Worm (Caenorhabditis elegans) whole organism, young adult: ENCODE data around the gene osgn-1.
A peak's percentile ranks its signal among the peaks of the same experiment; 100 is the strongest.

Experiments used
- F22D6.2 ChIP-seq: sonication (generic microtip); optimal IDR thresholded peaks from 2 replicates; lab custom pipeline; 2016; ENCODE audit warnings: mild to moderate bottlenecking, missing genetic modification characterization, missing compliant biosample characterization
- F23B12.7 ChIP-seq: sonication (generic microtip); optimal IDR thresholded peaks from 2 replicates; lab custom pipeline; 2017; ENCODE audit warnings: missing genetic modification characterization, mild to moderate bottlenecking, missing compliant biosample characterization, antibody characterized with exemption, moderate library complexity; ENCODE audit not compliant: insufficient read depth
- F33H1.4 ChIP-seq: fragments of 200-800 bp; sonication (Bioruptor generic); IDR thresholded peaks from 2 replicates; pipeline ENCODE4 v1.3.6; 2022; ENCODE audit warnings: missing genetic modification reagents, missing genetic modification characterization, missing compliant biosample characterization
- F52B5.7 ChIP-seq: sonication (generic microtip); optimal IDR thresholded peaks from 2 replicates; lab custom pipeline; 2016; ENCODE audit warnings: mild to moderate bottlenecking, missing genetic modification characterization, missing compliant biosample characterization
- F57C9.4 ChIP-seq: sonication (generic microtip); optimal IDR thresholded peaks from 2 replicates; lab custom pipeline; 2017; ENCODE audit warnings: mild to moderate bottlenecking, missing genetic modification characterization, missing compliant biosample characterization
- T07F8.4 ChIP-seq: sonication (generic microtip); optimal IDR thresholded peaks from 2 replicates; lab custom pipeline; 2016; ENCODE audit warnings: mild to moderate bottlenecking, missing genetic modification characterization, moderate library complexity, missing compliant biosample characterization
- T26A5.8 ChIP-seq: sonication (generic microtip); optimal IDR thresholded peaks from 2 replicates; lab custom pipeline; 2016; ENCODE audit warnings: missing genetic modification characterization, missing compliant biosample characterization
- Y56A3A.18 ChIP-seq: fragments of 200-800 bp; sonication (Bioruptor generic); IDR thresholded peaks from 2 replicates; pipeline ENCODE4 v1.3.6; 2022; ENCODE audit warnings: missing genetic modification reagents, missing genetic modification characterization, missing compliant biosample characterization
- Y95B8A.8 ChIP-seq: fragments of 200-800 bp; sonication (Bioruptor generic); IDR thresholded peaks from 2 replicates; pipeline ENCODE4 v1.3.6; 2022; ENCODE audit warnings: missing genetic modification reagents, missing genetic modification characterization, missing compliant biosample characterization
- ama-1 ChIP-seq, 3 experiments: fragments of 150-350 bp in 1 of 3; sonication (generic microtip) in 2 of 3; optimal IDR thresholded peaks; 2 replicates each; lab custom pipeline; 2014 to 2018; ENCODE audit warnings: missing biosample characterization in 2 of 3, missing genetic modification characterization in 2 of 3, missing genetic modification reagents in 2 of 3
- aptf-2 ChIP-seq: fragments of 200-800 bp; sonication (Bioruptor generic); conservative IDR thresholded peaks from 2 replicates; pipeline ENCODE4 v1.3.6; 2022; ENCODE audit warnings: missing genetic modification reagents, missing genetic modification characterization, missing compliant biosample characterization
- atf-7 ChIP-seq: sonication (generic microtip); optimal IDR thresholded peaks from 2 replicates; lab custom pipeline; 2017; ENCODE audit warnings: mild to moderate bottlenecking, missing genetic modification characterization, missing compliant biosample characterization
- athp-1 ChIP-seq: sonication (generic microtip); optimal IDR thresholded peaks from 2 replicates; lab custom pipeline; 2017; ENCODE audit warnings: mild to moderate bottlenecking, missing genetic modification characterization, missing compliant biosample characterization
- attf-3 ChIP-seq: fragments of 200-800 bp; sonication (Bioruptor generic); conservative IDR thresholded peaks from 2 replicates; pipeline ENCODE4 v1.3.6; 2022; ENCODE audit warnings: missing genetic modification reagents, missing genetic modification characterization, missing compliant biosample characterization
- bed-2 ChIP-seq: fragments of 200-800 bp; sonication (Bioruptor generic); IDR thresholded peaks from 2 replicates; pipeline ENCODE4 v1.3.6; 2022; ENCODE audit warnings: missing genetic modification reagents, missing genetic modification characterization, missing compliant biosample characterization
- ceh-100 ChIP-seq: fragments of 200-800 bp; sonication (Bioruptor generic); IDR thresholded peaks from 2 replicates; pipeline ENCODE4 v1.3.6; 2022; ENCODE audit warnings: missing genetic modification reagents, missing genetic modification characterization, missing compliant biosample characterization
- ceh-91 ChIP-seq: fragments of 200-800 bp; sonication (Bioruptor generic); IDR thresholded peaks from 2 replicates; pipeline ENCODE4 v1.3.6; 2022; ENCODE audit warnings: missing genetic modification reagents, missing genetic modification characterization, missing compliant biosample characterization
- chd-7 ChIP-seq: sonication (generic microtip); optimal IDR thresholded peaks from 2 replicates; lab custom pipeline; 2016; ENCODE audit warnings: mild to moderate bottlenecking, missing genetic modification characterization, moderate library complexity, missing compliant biosample characterization
- dpff-1 ChIP-seq: sonication (generic microtip); optimal IDR thresholded peaks from 2 replicates; lab custom pipeline; 2017; ENCODE audit warnings: mild to moderate bottlenecking, missing genetic modification characterization, missing compliant biosample characterization
- egrh-3 ChIP-seq: fragments of 200-800 bp; sonication (Bioruptor generic); IDR thresholded peaks from 2 replicates; pipeline ENCODE4 v1.3.6; 2022; ENCODE audit warnings: missing genetic modification reagents, missing genetic modification characterization, missing compliant biosample characterization
- fkh-3 ChIP-seq: sonication (generic microtip); optimal IDR thresholded peaks from 2 replicates; lab custom pipeline; 2016; ENCODE audit warnings: mild to moderate bottlenecking, missing genetic modification characterization, missing compliant biosample characterization
- hlh-26 ChIP-seq: fragments of 200-800 bp; sonication (Bioruptor generic); conservative IDR thresholded peaks from 2 replicates; pipeline ENCODE4 v1.3.6; 2022; ENCODE audit warnings: missing genetic modification reagents, missing genetic modification characterization, missing compliant biosample characterization
- hmg-1.2 ChIP-seq: fragments of 200-800 bp; sonication (Bioruptor generic); IDR thresholded peaks from 2 replicates; pipeline ENCODE4 v1.3.6; 2022; ENCODE audit warnings: missing genetic modification reagents, missing genetic modification characterization, missing compliant biosample characterization
- hmg-20 ChIP-seq: fragments of 200-800 bp; sonication (Bioruptor generic); IDR thresholded peaks from 2 replicates; pipeline ENCODE4 v1.3.6; 2022; ENCODE audit warnings: missing genetic modification reagents, missing genetic modification characterization, missing compliant biosample characterization
- hrde-1 ChIP-seq: sonication (generic microtip); optimal IDR thresholded peaks from 2 replicates; lab custom pipeline; 2016; ENCODE audit warnings: missing genetic modification characterization, mild to moderate bottlenecking, missing compliant biosample characterization, moderate library complexity, missing genotype, missing genetic modification reagents, borderline replicate concordance
- let-607 ChIP-seq, 2 experiments: fragments of 200-800 bp in 1 of 2; sonication (Bioruptor generic) in 1 of 2; sonication (generic microtip) in 1 of 2; optimal IDR thresholded peaks; 2 replicates each; lab custom pipeline; 2016 to 2018; ENCODE audit warnings: mild to moderate bottlenecking in 2 of 2, missing compliant biosample characterization in 2 of 2, missing genetic modification characterization in 2 of 2, moderate library complexity in 2 of 2, missing genotype in 1 of 2
- lir-1 ChIP-seq: fragments of 200-800 bp; sonication (Bioruptor generic); conservative IDR thresholded peaks from 2 replicates; pipeline ENCODE4 v1.3.6; 2022; ENCODE audit warnings: missing genetic modification reagents, missing genetic modification characterization, missing compliant biosample characterization
- lsy-27 ChIP-seq: sonication (generic microtip); optimal IDR thresholded peaks from 2 replicates; lab custom pipeline; 2017; ENCODE audit warnings: missing genetic modification characterization, mild to moderate bottlenecking, missing compliant biosample characterization, antibody characterized with exemption, missing genotype, borderline replicate concordance; ENCODE audit not compliant: insufficient read depth
- madf-8 ChIP-seq: fragments of 200-800 bp; sonication (Bioruptor generic); conservative IDR thresholded peaks from 2 replicates; pipeline ENCODE4 v1.3.6; 2022; ENCODE audit warnings: missing genetic modification reagents, missing genetic modification characterization, missing compliant biosample characterization
- mxl-1 ChIP-seq: sonication (generic microtip); optimal IDR thresholded peaks from 2 replicates; lab custom pipeline; 2016; ENCODE audit warnings: missing genetic modification characterization, missing compliant biosample characterization
- nfyb-1 ChIP-seq: fragments of 200-800 bp; sonication (Bioruptor generic); IDR thresholded peaks from 2 replicates; pipeline ENCODE4 v1.3.6; 2022; ENCODE audit warnings: missing genetic modification reagents, missing genetic modification characterization, missing compliant biosample characterization
- pha-4 ChIP-seq: fragments of 150-350 bp; sonication (generic microtip); optimal IDR thresholded peaks from 2 replicates; lab custom pipeline; 2014; ENCODE audit warnings: missing biosample characterization, missing genetic modification reagents, missing genetic modification characterization
- snpc-1.1 ChIP-seq: sonication (generic microtip); optimal IDR thresholded peaks from 2 replicates; lab custom pipeline; 2017; ENCODE audit warnings: missing genetic modification characterization, mild to moderate bottlenecking, missing compliant biosample characterization, antibody characterized with exemption, moderate library complexity, missing genotype, missing genetic modification reagents; ENCODE audit not compliant: insufficient read depth
- snpc-1.3 ChIP-seq: sonication (generic microtip); optimal IDR thresholded peaks from 2 replicates; lab custom pipeline; 2017; ENCODE audit warnings: missing genetic modification characterization, mild to moderate bottlenecking, missing compliant biosample characterization, antibody characterized with exemption, moderate library complexity, missing genotype, missing genetic modification reagents; ENCODE audit not compliant: insufficient read depth
- snpc-4 ChIP-seq, 5 experiments: fragments of 150-350 bp in 1 of 5; sonication (generic microtip) in 4 of 5; optimal IDR thresholded peaks; 2 replicates each; lab custom pipeline; 2014 to 2018; ENCODE audit warnings: missing genetic modification characterization in 5 of 5, missing biosample characterization in 3 of 5, antibody characterized with exemption in 2 of 5, mild to moderate bottlenecking in 2 of 5, missing compliant biosample characterization in 2 of 5, missing genotype in 2 of 5, moderate library complexity in 2 of 5, missing genetic modification reagents in 1 of 5
- sptf-2 ChIP-seq: fragments of 200-800 bp; sonication (Bioruptor generic); optimal IDR thresholded peaks from 2 replicates; lab custom pipeline; 2018; ENCODE audit warnings: mild to moderate bottlenecking, missing genetic modification characterization, missing compliant biosample characterization
- tbx-9 ChIP-seq: sonication (generic microtip); optimal IDR thresholded peaks from 2 replicates; lab custom pipeline; 2016; ENCODE audit warnings: borderline replicate concordance, missing genetic modification characterization, inconsistent platforms, missing compliant biosample characterization
- unc-62 ChIP-seq: fragments of 150-350 bp; optimal IDR thresholded peaks from 2 replicates; lab custom pipeline; 2014; ENCODE audit warnings: missing biosample characterization, missing genetic modification reagents, missing genetic modification characterization
- zfh-2 ChIP-seq: fragments of 200-800 bp; sonication (Bioruptor generic); conservative IDR thresholded peaks from 2 replicates; pipeline ENCODE4 v1.3.6; 2022; ENCODE audit warnings: missing genetic modification reagents, missing genetic modification characterization, missing compliant biosample characterization
- zim-3 ChIP-seq: sonication (generic microtip); optimal IDR thresholded peaks from 2 replicates; lab custom pipeline; 2017; ENCODE audit warnings: mild to moderate bottlenecking, missing genetic modification characterization, moderate library complexity, missing compliant biosample characterization
- ztf-18 ChIP-seq: sonication (generic microtip); optimal IDR thresholded peaks from 2 replicates; lab custom pipeline; 2016; ENCODE audit warnings: missing genotype, mild to moderate bottlenecking, missing genetic modification characterization, missing compliant biosample characterization
- ztf-26 ChIP-seq: sonication (generic microtip); optimal IDR thresholded peaks from 2 replicates; lab custom pipeline; 2017; ENCODE audit warnings: missing genetic modification characterization, missing compliant biosample characterization

osgn-1 gene

DNA sequence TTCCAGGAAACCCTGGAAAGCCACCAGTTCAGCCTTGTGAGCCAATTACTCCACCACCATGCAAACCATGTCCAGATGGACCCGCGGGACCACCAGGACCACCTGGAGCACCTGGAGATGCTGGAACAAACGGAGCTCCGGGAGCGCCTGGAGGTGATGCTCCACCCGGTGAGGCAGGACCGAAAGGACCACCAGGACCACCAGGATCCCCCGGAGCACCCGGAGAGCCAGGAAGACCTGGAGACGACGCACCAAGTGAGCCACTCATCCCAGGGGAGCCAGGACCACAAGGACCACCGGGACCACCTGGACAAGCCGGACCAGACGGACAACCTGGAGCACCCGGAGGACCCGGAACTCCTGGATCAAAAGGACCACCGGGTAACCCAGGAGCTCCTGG, 57.5 kb downstream of the osgn-1 start:
- no peak for TF ChIP-seq snpc-1.3 (tag; lab: Kevin White, UChicago)
- no peak for TF ChIP-seq madf-8 (GFP tag; lab: Robert Waterston, UW)
- peak; percentile 96 for TF ChIP-seq zfh-2 (GFP tag; lab: Robert Waterston, UW)
- 0 out of 2 replicates have a peak, but pooled peaks have one; percentile 1 for TF ChIP-seq attf-3 (GFP tag; lab: Robert Waterston, UW)
- TF ChIP-seq ztf-18 (tag; lab: Kevin White, UChicago): no peak
- no peak for TF ChIP-seq snpc-1.1
- TF ChIP-seq egrh-3 (GFP tag; lab: Robert Waterston, UW): peak; percentile 97

ce11 chrIV:4265224-4265623, 58.0 kb downstream of the osgn-1 start, which contains the start of gene F36A4.5:
Gene F36A4.5, plus strand, starts transcription at chrIV:4265524.
- TF ChIP-seq unc-62 (GFP tag; lab: Kevin White, UChicago) (no peak), T26A5.8 (tag; lab: Kevin White, UChicago) (no peak), F57C9.4 (tag; lab: Kevin White, UChicago) (no peak), F52B5.7 (tag; lab: Kevin White, UChicago) (no peak), attf-3 (GFP tag; lab: Robert Waterston, UW) (no peak), T07F8.4 (tag; lab: Kevin White, UChicago) (no peak), nfyb-1 (GFP tag; lab: Robert Waterston, UW) (no peak)

DNA sequence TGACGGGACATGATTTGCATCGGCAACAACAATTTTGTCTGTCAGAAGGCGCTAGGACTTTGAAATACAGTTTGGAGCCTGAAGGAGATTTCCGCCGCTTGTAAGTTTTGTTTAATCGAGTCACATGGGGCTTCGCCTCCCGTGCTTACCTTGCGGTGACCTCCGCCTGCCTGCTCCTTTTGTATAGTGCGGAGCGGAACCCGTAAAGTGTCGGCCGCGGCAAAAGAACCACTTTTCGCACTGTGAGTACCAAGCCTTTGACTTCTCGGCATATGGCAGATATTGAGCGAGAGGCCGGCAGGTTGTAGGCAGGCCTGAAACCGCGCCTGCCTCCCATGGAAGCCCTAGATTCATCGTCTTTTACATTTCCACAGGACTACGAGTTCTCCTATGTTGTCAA, 58.8 kb downstream of the osgn-1 start:
- no peak for TF ChIP-seq dpff-1 (tag; lab: Kevin White, UChicago)
- peak; percentile 43; the same call in 1 of the 2 replicates for TF ChIP-seq hmg-1.2 (GFP tag; lab: Robert Waterston, UW)
- TF ChIP-seq chd-7 (tag; lab: Kevin White, UChicago): no peak
- no peak for TF ChIP-seq F22D6.2 (tag; lab: Kevin White, UChicago)
- TF ChIP-seq fkh-3 (tag; lab: Kevin White, UChicago): no peak
- no peak for TF ChIP-seq F23B12.7 (tag; lab: Kevin White, UChicago)
- no peak for TF ChIP-seq sptf-2 (GFP tag; lab: Kevin White, UChicago)
- no peak for TF ChIP-seq madf-8 (GFP tag; lab: Robert Waterston, UW)
- TF ChIP-seq Y95B8A.8 (GFP tag; lab: Robert Waterston, UW): no peak
- TF ChIP-seq zfh-2 (GFP tag; lab: Robert Waterston, UW): peak; percentile 64
- no peak for TF ChIP-seq lir-1 (GFP tag; lab: Robert Waterston, UW)
- TF ChIP-seq snpc-1.1: peak; percentile 41
- no peak for TF ChIP-seq hlh-26 (GFP tag; lab: Robert Waterston, UW)
- TF ChIP-seq snpc-4 (GFP tag; optimal IDR thresholded peaks at IDR 0.05; lab: Kevin White, UChicago): peak; percentile 33
- peak in 2 of 4 experiments; percentile 8 to 83 for TF ChIP-seq snpc-4 (tag; optimal IDR thresholded peaks at IDR 0.05; lab: Kevin White, UChicago)
- TF ChIP-seq ceh-100 (GFP tag; lab: Robert Waterston, UW): no peak
- TF ChIP-seq lsy-27 (tag; lab: Kevin White, UChicago): no peak
- no peak for TF ChIP-seq ceh-91 (GFP tag; lab: Robert Waterston, UW)
- TF ChIP-seq pha-4 (tag; lab: Kevin White, UChicago): no peak
- TF ChIP-seq let-607 (tag; optimal IDR thresholded peaks at IDR 0.05; lab: Kevin White, UChicago): no peak
- no peak for TF ChIP-seq T26A5.8 (tag; lab: Kevin White, UChicago)
- TF ChIP-seq Y56A3A.18 (GFP tag; lab: Robert Waterston, UW): no peak
- no peak for TF ChIP-seq tbx-9 (tag; lab: Kevin White, UChicago)
- no peak for TF ChIP-seq hmg-20 (GFP tag; lab: Robert Waterston, UW)
- TF ChIP-seq aptf-2 (GFP tag; lab: Robert Waterston, UW): no peak
- TF ChIP-seq hrde-1 (tag; lab: Kevin White, UChicago): no peak
- TF ChIP-seq mxl-1 (tag; lab: Kevin White, UChicago): no peak
- TF ChIP-seq attf-3 (GFP tag; lab: Robert Waterston, UW): no peak
- TF ChIP-seq atf-7 (tag; lab: Kevin White, UChicago): no peak
- no peak for TF ChIP-seq athp-1 (tag; lab: Kevin White, UChicago)
- no peak for TF ChIP-seq zim-3
- no peak for TF ChIP-seq ztf-26 (tag; lab: Kevin White, UChicago)
- TF ChIP-seq ama-1 (optimal IDR thresholded peaks at IDR 0.05; lab: Kevin White, UChicago): no peak
- no peak for TF ChIP-seq ama-1 (GFP tag; optimal IDR thresholded peaks at IDR 0.05; lab: Kevin White, UChicago)
- no peak for TF ChIP-seq F33H1.4 (GFP tag; lab: Robert Waterston, UW)
- no peak for TF ChIP-seq bed-2 (GFP tag; lab: Robert Waterston, UW)
